Worm (Caenorhabditis elegans) whole organism, young adult: Measurements from ENCODE around the gene F59E12.1.

Experiments used
- B0336.3 ChIP-seq: fragments of 200-800 bp; sonication (Bioruptor generic); IDR thresholded peaks from 2 replicates; pipeline ENCODE4 v1.3.6; 2022; ENCODE audit warnings: missing genetic modification characterization, missing compliant biosample characterization
- D2030.7 ChIP-seq: fragments of 200-800 bp; sonication (Bioruptor generic); IDR thresholded peaks from 2 replicates; pipeline ENCODE4 v1.3.6; 2022; ENCODE audit warnings: missing genetic modification reagents, missing genetic modification characterization, missing compliant biosample characterization
- F55B11.4 ChIP-seq: sonication (generic microtip); optimal IDR thresholded peaks from 2 replicates; lab custom pipeline; 2016; ENCODE audit warnings: missing compliant biosample characterization, missing genetic modification characterization, borderline replicate concordance; ENCODE audit not compliant: insufficient read depth
- K12H6.12 ChIP-seq: fragments of 200-800 bp; sonication (Bioruptor generic); optimal IDR thresholded peaks from 2 replicates; lab custom pipeline; 2018; ENCODE audit warnings: mild to moderate bottlenecking, missing genetic modification characterization, missing compliant biosample characterization
- Y53G8AR.9 ChIP-seq: fragments of 200-800 bp; sonication (Bioruptor generic); conservative IDR thresholded peaks from 2 replicates; pipeline ENCODE4 v1.3.6; 2022; ENCODE audit warnings: missing genetic modification reagents, missing genetic modification characterization, missing compliant biosample characterization
- Y56A3A.18 ChIP-seq: fragments of 200-800 bp; sonication (Bioruptor generic); IDR thresholded peaks from 2 replicates; pipeline ENCODE4 v1.3.6; 2022; ENCODE audit warnings: missing genetic modification reagents, missing genetic modification characterization, missing compliant biosample characterization
- ZK185.1 ChIP-seq: sonication (generic microtip); optimal IDR thresholded peaks from 2 replicates; lab custom pipeline; 2016; ENCODE audit warnings: mild to moderate bottlenecking, missing genetic modification characterization, missing compliant biosample characterization; ENCODE audit not compliant: poor library complexity, severe bottlenecking
- ama-1 ChIP-seq, 3 experiments: fragments of 150-350 bp in 1 of 3; sonication (generic microtip) in 2 of 3; optimal IDR thresholded peaks; 2 replicates each; lab custom pipeline; 2014 to 2018; ENCODE audit warnings: missing biosample characterization in 2 of 3, missing genetic modification characterization in 2 of 3, missing genetic modification reagents in 2 of 3
- atf-7 ChIP-seq: sonication (generic microtip); optimal IDR thresholded peaks from 2 replicates; lab custom pipeline; 2017; ENCODE audit warnings: mild to moderate bottlenecking, missing genetic modification characterization, missing compliant biosample characterization
- cebp-1 ChIP-seq, 2 experiments: fragments of 200-800 bp in 1 of 2; sonication (Bioruptor generic) in 1 of 2; sonication (generic microtip) in 1 of 2; IDR thresholded peaks in 1 of 2; optimal IDR thresholded peaks in 1 of 2; 2 replicates each; pipeline versions ENCODE4 v1.3.6 to Lab custom; 2017 to 2022; ENCODE audit warnings: missing compliant biosample characterization in 2 of 2, missing genetic modification characterization in 2 of 2, mild to moderate bottlenecking in 1 of 2, missing genetic modification reagents in 1 of 2, moderate library complexity in 1 of 2
- ceh-100 ChIP-seq: fragments of 200-800 bp; sonication (Bioruptor generic); IDR thresholded peaks from 2 replicates; pipeline ENCODE4 v1.3.6; 2022; ENCODE audit warnings: missing genetic modification reagents, missing genetic modification characterization, missing compliant biosample characterization
- dpff-1 ChIP-seq: sonication (generic microtip); optimal IDR thresholded peaks from 2 replicates; lab custom pipeline; 2017; ENCODE audit warnings: mild to moderate bottlenecking, missing genetic modification characterization, missing compliant biosample characterization
- egrh-3 ChIP-seq: fragments of 200-800 bp; sonication (Bioruptor generic); IDR thresholded peaks from 2 replicates; pipeline ENCODE4 v1.3.6; 2022; ENCODE audit warnings: missing genetic modification reagents, missing genetic modification characterization, missing compliant biosample characterization
- hmg-1.2 ChIP-seq: fragments of 200-800 bp; sonication (Bioruptor generic); IDR thresholded peaks from 2 replicates; pipeline ENCODE4 v1.3.6; 2022; ENCODE audit warnings: missing genetic modification reagents, missing genetic modification characterization, missing compliant biosample characterization
- hmg-20 ChIP-seq: fragments of 200-800 bp; sonication (Bioruptor generic); IDR thresholded peaks from 2 replicates; pipeline ENCODE4 v1.3.6; 2022; ENCODE audit warnings: missing genetic modification reagents, missing genetic modification characterization, missing compliant biosample characterization
- lin-40 ChIP-seq: sonication (generic microtip); optimal IDR thresholded peaks from 2 replicates; lab custom pipeline; 2016; ENCODE audit warnings: missing genetic modification characterization, mild to moderate bottlenecking, missing compliant biosample characterization, missing genotype, missing genetic modification reagents
- lin-54 ChIP-seq: fragments of 200-800 bp; sonication (Bioruptor generic); optimal IDR thresholded peaks from 2 replicates; lab custom pipeline; 2018; ENCODE audit warnings: mild to moderate bottlenecking, missing genetic modification characterization, missing compliant biosample characterization
- lsl-1 ChIP-seq: fragments of 200-800 bp; sonication (Bioruptor generic); optimal IDR thresholded peaks from 2 replicates; lab custom pipeline; 2018; ENCODE audit warnings: mild to moderate bottlenecking, missing genetic modification characterization, moderate library complexity, missing compliant biosample characterization
- lsy-27 ChIP-seq: sonication (generic microtip); optimal IDR thresholded peaks from 2 replicates; lab custom pipeline; 2017; ENCODE audit warnings: missing genetic modification characterization, mild to moderate bottlenecking, missing compliant biosample characterization, antibody characterized with exemption, missing genotype, borderline replicate concordance; ENCODE audit not compliant: insufficient read depth
- madf-8 ChIP-seq: fragments of 200-800 bp; sonication (Bioruptor generic); conservative IDR thresholded peaks from 2 replicates; pipeline ENCODE4 v1.3.6; 2022; ENCODE audit warnings: missing genetic modification reagents, missing genetic modification characterization, missing compliant biosample characterization
- mcd-1 ChIP-seq: fragments of 200-800 bp; sonication (Bioruptor generic); IDR thresholded peaks from 2 replicates; pipeline ENCODE4 v1.3.6; 2022; ENCODE audit warnings: missing genetic modification reagents, missing genetic modification characterization, missing compliant biosample characterization
- nfya-2 ChIP-seq: fragments of 200-800 bp; sonication (Bioruptor generic); IDR thresholded peaks from 2 replicates; pipeline ENCODE4 v1.3.6; 2022; ENCODE audit warnings: missing genetic modification reagents, missing genetic modification characterization, missing compliant biosample characterization
- nhr-27 ChIP-seq: fragments of 200-800 bp; sonication (Bioruptor generic); optimal IDR thresholded peaks from 2 replicates; lab custom pipeline; 2018; ENCODE audit warnings: mild to moderate bottlenecking, missing genetic modification characterization, moderate library complexity, missing compliant biosample characterization
- nhr-80 ChIP-seq: sonication (generic microtip); optimal IDR thresholded peaks from 2 replicates; lab custom pipeline; 2016; ENCODE audit warnings: missing genetic modification characterization, missing compliant biosample characterization
- pbrm-1 ChIP-seq: fragments of 200-800 bp; sonication (Bioruptor generic); IDR thresholded peaks from 2 replicates; pipeline ENCODE4 v1.3.6; 2022; ENCODE audit warnings: missing genetic modification reagents, missing genetic modification characterization, missing compliant biosample characterization
- pha-4 ChIP-seq: fragments of 150-350 bp; sonication (generic microtip); optimal IDR thresholded peaks from 2 replicates; lab custom pipeline; 2014; ENCODE audit warnings: missing biosample characterization, missing genetic modification reagents, missing genetic modification characterization
- rcor-1 ChIP-seq: fragments of 200-800 bp; sonication (Bioruptor generic); IDR thresholded peaks from 2 replicates; pipeline ENCODE4 v1.3.6; 2022; ENCODE audit warnings: missing genetic modification reagents, missing genetic modification characterization, missing compliant biosample characterization
- repo-1 ChIP-seq: sonication (generic microtip); optimal IDR thresholded peaks from 2 replicates; lab custom pipeline; 2017; ENCODE audit warnings: mild to moderate bottlenecking, missing genetic modification characterization, missing compliant biosample characterization
- rpc-1 ChIP-seq, 2 experiments: fragments of 150-350 bp in 1 of 2; sonication (generic microtip) in 1 of 2; optimal IDR thresholded peaks; 2 replicates each; lab custom pipeline; 2014 to 2018; ENCODE audit warnings: missing biosample characterization in 1 of 2, missing genetic modification characterization in 1 of 2, missing genetic modification reagents in 1 of 2, missing genotype in 1 of 2
- snpc-1.1 ChIP-seq: sonication (generic microtip); optimal IDR thresholded peaks from 2 replicates; lab custom pipeline; 2017; ENCODE audit warnings: missing genetic modification characterization, mild to moderate bottlenecking, missing compliant biosample characterization, antibody characterized with exemption, moderate library complexity, missing genotype, missing genetic modification reagents; ENCODE audit not compliant: insufficient read depth
- snpc-3.4 ChIP-seq: sonication (generic microtip); optimal IDR thresholded peaks from 2 replicates; lab custom pipeline; 2017; ENCODE audit warnings: missing genetic modification characterization, mild to moderate bottlenecking, missing compliant biosample characterization, antibody characterized with exemption, moderate library complexity, missing genotype, missing genetic modification reagents
- snpc-4 ChIP-seq, 5 experiments: fragments of 150-350 bp in 1 of 5; sonication (generic microtip) in 4 of 5; optimal IDR thresholded peaks; 2 replicates each; lab custom pipeline; 2014 to 2018; ENCODE audit warnings: missing genetic modification characterization in 5 of 5, missing biosample characterization in 3 of 5, antibody characterized with exemption in 2 of 5, mild to moderate bottlenecking in 2 of 5, missing compliant biosample characterization in 2 of 5, missing genotype in 2 of 5, moderate library complexity in 2 of 5, missing genetic modification reagents in 1 of 5
- sptf-2 ChIP-seq: fragments of 200-800 bp; sonication (Bioruptor generic); optimal IDR thresholded peaks from 2 replicates; lab custom pipeline; 2018; ENCODE audit warnings: mild to moderate bottlenecking, missing genetic modification characterization, missing compliant biosample characterization
- tlf-1 ChIP-seq: fragments of 200-800 bp; sonication (Bioruptor generic); optimal IDR thresholded peaks from 2 replicates; lab custom pipeline; 2018; ENCODE audit warnings: mild to moderate bottlenecking, missing genetic modification characterization, missing compliant biosample characterization
- unc-62 ChIP-seq: fragments of 150-350 bp; optimal IDR thresholded peaks from 2 replicates; lab custom pipeline; 2014; ENCODE audit warnings: missing biosample characterization, missing genetic modification reagents, missing genetic modification characterization
- zfh-2 ChIP-seq: fragments of 200-800 bp; sonication (Bioruptor generic); conservative IDR thresholded peaks from 2 replicates; pipeline ENCODE4 v1.3.6; 2022; ENCODE audit warnings: missing genetic modification reagents, missing genetic modification characterization, missing compliant biosample characterization
- ztf-28 ChIP-seq: fragments of 200-800 bp; sonication (Bioruptor generic); IDR thresholded peaks from 2 replicates; pipeline ENCODE4 v1.3.6; 2022; ENCODE audit warnings: missing genetic modification reagents, missing genetic modification characterization, missing compliant biosample characterization
- ztf-6 ChIP-seq: fragments of 200-800 bp; sonication (Bioruptor generic); IDR thresholded peaks from 2 replicates; pipeline ENCODE4 v1.3.6; 2022; ENCODE audit warnings: missing genetic modification reagents, missing genetic modification characterization, missing compliant biosample characterization

F59E12.1 gene

ce11 chrII:5701485-5701884, 47.2 kb downstream of the F59E12.1 start (continued):
- no peak for TF ChIP-seq cebp-1 (GFP tag; IDR thresholded peaks at IDR 0.05; lab: Robert Waterston, UW)
- TF ChIP-seq cebp-1 (tag; optimal IDR thresholded peaks at IDR 0.05; lab: Kevin White, UChicago), result peak; percentile 50
- TF ChIP-seq nhr-27, result no peak
- TF ChIP-seq pbrm-1 (GFP tag; lab: Robert Waterston, UW), result peak; percentile 96
- TF ChIP-seq hmg-20 (GFP tag; lab: Robert Waterston, UW), result peak; percentile 66
- TF ChIP-seq F55B11.4 (tag; lab: Kevin White, UChicago), result no peak
- peak; percentile 81 for TF ChIP-seq D2030.7 (GFP tag; lab: Robert Waterston, UW)
- TF ChIP-seq ama-1 (optimal IDR thresholded peaks at IDR 0.05; lab: Kevin White, UChicago), result peak; percentile 86
- TF ChIP-seq ama-1 (GFP tag; optimal IDR thresholded peaks at IDR 0.05; lab: Kevin White, UChicago), result no peak
- TF ChIP-seq lsy-27 (tag; lab: Kevin White, UChicago), result peak; percentile 88
- no peak for TF ChIP-seq sptf-2 (GFP tag; lab: Kevin White, UChicago)
- TF ChIP-seq snpc-4 (GFP tag; optimal IDR thresholded peaks at IDR 0.05; lab: Kevin White, UChicago), result peak; percentile 97
- peak; percentile 98 to 99 (median 98) for TF ChIP-seq snpc-4 (tag; optimal IDR thresholded peaks at IDR 0.05; lab: Kevin White, UChicago)
- peak; percentile 10 for TF ChIP-seq ZK185.1
- no peak for TF ChIP-seq ztf-6
- peak; percentile 34; the same call in 1 of the 2 replicates for TF ChIP-seq madf-8 (GFP tag; lab: Robert Waterston, UW)
- peak; percentile 23 for TF ChIP-seq lin-54
- TF ChIP-seq Y53G8AR.9 (GFP tag; lab: Robert Waterston, UW), result peak; percentile 72; the same call in 1 of the 2 replicates
- TF ChIP-seq nhr-80 (tag; lab: Kevin White, UChicago), result peak; percentile 3
- no peak for TF ChIP-seq pha-4 (tag; lab: Kevin White, UChicago)
- TF ChIP-seq ztf-28 (GFP tag; lab: Robert Waterston, UW), result no peak
- no peak for TF ChIP-seq egrh-3 (GFP tag; lab: Robert Waterston, UW)
- no peak for TF ChIP-seq rpc-1 (optimal IDR thresholded peaks at IDR 0.05; lab: Kevin White, UChicago)
- TF ChIP-seq rpc-1 (tag; optimal IDR thresholded peaks at IDR 0.05; lab: Kevin White, UChicago), result peak; percentile 4
- peak; percentile 6 for TF ChIP-seq atf-7
- peak; percentile 71 for TF ChIP-seq repo-1 (tag; lab: Kevin White, UChicago)
- TF ChIP-seq B0336.3, result peak; percentile 60; the same call in 1 of the 2 replicates
- peak; percentile 62 for TF ChIP-seq Y56A3A.18 (GFP tag; lab: Robert Waterston, UW)
- TF ChIP-seq rcor-1 (GFP tag; lab: Robert Waterston, UW), result peak; percentile 48; the same call in 1 of the 2 replicates
- TF ChIP-seq K12H6.12, result no peak
- TF ChIP-seq lsl-1, result peak; percentile 59
- TF ChIP-seq snpc-1.1 (tag; lab: Kevin White, UChicago), result peak; percentile 98
- TF ChIP-seq hmg-1.2 (GFP tag; lab: Robert Waterston, UW), result peak; percentile 87

- TF ChIP-seq lin-40 (tag; lab: Kevin White, UChicago), result no peak
- TF ChIP-seq cebp-1 (GFP tag; IDR thresholded peaks at IDR 0.05; lab: Robert Waterston, UW), result no peak
- peak; percentile 28 for TF ChIP-seq cebp-1 (tag; optimal IDR thresholded peaks at IDR 0.05; lab: Kevin White, UChicago)
Observed at ce11 chrII:5702611-5703192, 48.4 kb downstream of the F59E12.1 start.

DNA sequence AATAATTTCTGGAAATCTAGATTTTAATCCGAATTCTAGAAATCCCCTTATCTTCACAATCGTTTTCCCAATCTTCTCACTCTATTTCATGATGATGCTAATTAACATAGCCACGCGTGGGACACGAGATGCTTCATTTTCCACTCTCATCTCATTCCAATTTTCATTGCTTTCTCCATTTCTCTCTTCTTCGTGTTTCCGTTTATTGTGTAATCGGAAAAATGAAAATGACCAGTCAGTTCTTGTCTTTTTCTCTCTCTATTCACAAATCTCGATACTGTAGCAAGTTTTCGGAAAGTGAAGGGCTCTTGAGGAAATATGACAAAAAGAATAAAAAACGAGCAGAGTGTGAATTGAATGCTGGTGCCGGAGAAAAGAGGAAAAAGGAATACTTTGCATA, 50.2 kb downstream of the F59E12.1 start:
- TF ChIP-seq mcd-1 (GFP tag; lab: Robert Waterston, UW) (no peak), snpc-4 (GFP tag; optimal IDR thresholded peaks at IDR 0.05; lab: Kevin White, UChicago) (no peak), snpc-4 (tag; optimal IDR thresholded peaks at IDR 0.05; lab: Kevin White, UChicago) (no peak), unc-62 (GFP tag; lab: Kevin White, UChicago) (no peak), zfh-2 (GFP tag; lab: Robert Waterston, UW) (no peak), nfya-2 (GFP tag; lab: Robert Waterston, UW) (no peak), ceh-100 (GFP tag; lab: Robert Waterston, UW) (no peak), dpff-1 (no peak), snpc-3.4 (tag; lab: Kevin White, UChicago) (no peak), tlf-1 (no peak), lsl-1 (no peak)
